Worm (Caenorhabditis elegans): ENCODE data around the gene T01G1.4.

DNA sequence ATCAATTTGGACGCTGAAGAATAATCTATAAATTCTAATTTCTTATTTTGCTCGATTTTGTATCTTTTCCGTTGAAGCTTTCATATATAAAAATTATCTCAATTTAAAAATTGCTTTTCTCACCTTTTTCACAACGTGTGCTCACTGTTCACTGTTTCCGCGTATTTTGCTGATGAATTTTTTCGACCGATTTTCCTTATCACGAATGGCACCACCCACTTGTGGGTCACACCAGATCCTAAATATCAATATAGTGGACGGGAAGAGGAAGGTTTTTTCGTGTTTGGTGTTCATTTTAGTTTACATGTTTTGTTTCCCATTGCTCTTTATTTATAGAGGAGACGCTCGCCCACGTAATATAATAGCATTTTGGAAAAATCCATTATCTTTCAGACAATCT is 45.6 kb downstream of the T01G1.4 start:
- no peak for TF ChIP-seq fkh-3 (tag; optimal IDR thresholded peaks at IDR 0.05)
- no peak for TF ChIP-seq pha-4 (tag; optimal IDR thresholded peaks at IDR 0.05)
- TF ChIP-seq aptf-3 (GFP tag; IDR thresholded peaks at IDR 0.05): no peak

Measured in whole organism, young adult.